Worm (Caenorhabditis elegans) whole organism, L4 larva: ENCODE measurements around the gene F22E5.13.

Experiments used
- egl-43 ChIP-seq: fragments of 200-800 bp; sonication (Bioruptor generic); IDR thresholded peaks from 2 replicates; pipeline ENCODE4 v1.3.6; 2022; ENCODE audit warnings: missing genetic modification reagents, missing genetic modification characterization, missing compliant biosample characterization
- lin-29 ChIP-seq: fragments of 200-800 bp; sonication (Bioruptor generic); IDR thresholded peaks from 2 replicates; pipeline ENCODE4 v1.3.6; 2022; ENCODE audit warnings: missing genetic modification reagents, missing genetic modification characterization, missing compliant biosample characterization
- nhr-237 ChIP-seq: sonication (generic microtip); optimal IDR thresholded peaks from 2 replicates; lab custom pipeline; 2017; ENCODE audit warnings: missing biosample characterization, missing genetic modification characterization

DNA sequence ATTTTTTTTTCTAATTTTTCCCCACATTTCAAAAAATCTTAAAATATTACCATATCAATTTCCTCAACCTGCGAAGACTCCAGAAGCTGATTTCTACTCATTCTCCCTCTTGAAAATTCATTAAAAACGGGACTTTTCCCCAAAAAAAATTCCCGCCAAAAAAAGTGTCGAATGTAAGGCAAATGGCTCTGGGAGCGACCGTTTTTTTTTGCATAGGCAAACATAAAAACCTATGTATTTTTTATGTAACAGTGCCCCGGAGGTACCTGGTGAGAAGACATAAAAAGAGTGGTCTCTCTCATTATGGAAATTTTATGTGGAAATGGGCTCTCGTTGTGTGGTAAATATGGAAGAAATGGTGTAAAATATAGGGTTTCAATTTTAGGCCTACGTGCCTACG is 34.8 kb upstream of the F22E5.13 start, which contains the start of gene ceh-87:
- TF ChIP-seq nhr-237 (tag; lab: Kevin White, UChicago) (no peak), lin-29 (GFP tag; lab: Robert Waterston, UW) (no peak), egl-43 (GFP tag; lab: Robert Waterston, UW) (no peak)
